Fruit fly (Drosophila melanogaster) whole organism, embryonic: ENCODE measurements around the gene CG31431.

Source experiments
- ATbp ChIP-seq: fragments of 200-800 bp; sonication (Bioruptor generic); optimal IDR thresholded peaks from 2 replicates; lab custom pipeline; 2017; ENCODE audit warnings: missing biosample characterization, mild to moderate bottlenecking, missing genetic modification characterization, missing genetic modification reagents
- Bdp1 ChIP-seq: fragments of 200-800 bp; sonication (Bioruptor generic); optimal IDR thresholded peaks from 3 replicates; lab custom pipeline; 2016; ENCODE audit warnings: missing biosample characterization, missing genetic modification characterization
- CG10543 ChIP-seq: fragments of 200-800 bp; sonication (Bioruptor generic); optimal IDR thresholded peaks from 3 replicates; lab custom pipeline; 2017; ENCODE audit warnings: missing biosample characterization, mild to moderate bottlenecking, missing genetic modification characterization, moderate library complexity
- CG11247 ChIP-seq: fragments of 200-800 bp; sonication (Bioruptor generic); IDR thresholded peaks from 2 replicates; pipeline ENCODE4 v1.3.6; 2022; ENCODE audit warnings: missing biosample characterization, missing genetic modification characterization
- CG1233 ChIP-seq: fragments of 200-800 bp; sonication (Bioruptor generic); optimal IDR thresholded peaks from 4 replicates; lab custom pipeline; 2018; ENCODE audit warnings: missing biosample characterization, mild to moderate bottlenecking, missing genetic modification characterization
- CG13123 ChIP-seq: fragments of 200-800 bp; sonication (Bioruptor generic); optimal IDR thresholded peaks from 2 replicates; lab custom pipeline; 2016; ENCODE audit warnings: missing biosample characterization, missing genetic modification characterization
- CG13287 ChIP-seq: fragments of 200-800 bp; sonication (Bioruptor generic); IDR thresholded peaks from 2 replicates; pipeline ENCODE4 v1.3.6; 2022; ENCODE audit warnings: missing biosample characterization, missing genetic modification characterization; ENCODE audit not compliant: partially characterized antibody
- CG13775 ChIP-seq: fragments of 200-800 bp; sonication (Bioruptor generic); optimal IDR thresholded peaks from 3 replicates; lab custom pipeline; 2017; ENCODE audit warnings: missing biosample characterization, mild to moderate bottlenecking, missing genetic modification characterization
- CG14050 ChIP-seq: fragments of 200-800 bp; sonication (Bioruptor generic); IDR thresholded peaks from 3 replicates; pipeline ENCODE4 v1.3.6; 2022; ENCODE audit warnings: missing biosample characterization, missing genetic modification characterization
- CG15479 ChIP-seq: fragments of 200-800 bp; sonication (Bioruptor generic); optimal IDR thresholded peaks from 3 replicates; lab custom pipeline; 2019; ENCODE audit warnings: missing biosample characterization, mild to moderate bottlenecking, missing genetic modification characterization, moderate library complexity
- CG17802 ChIP-seq: fragments of 200-800 bp; sonication (Bioruptor generic); optimal IDR thresholded peaks from 2 replicates; lab custom pipeline; 2018; ENCODE audit warnings: missing biosample characterization, mild to moderate bottlenecking, missing genetic modification characterization, moderate library complexity
- CG18476 ChIP-seq: fragments of 200-800 bp; sonication (Bioruptor generic); optimal IDR thresholded peaks from 2 replicates; lab custom pipeline; 2016; ENCODE audit warnings: missing biosample characterization, mild to moderate bottlenecking, missing genetic modification characterization
- CG31388 ChIP-seq: fragments of 200-800 bp; sonication (Bioruptor generic); optimal IDR thresholded peaks from 2 replicates; lab custom pipeline; 2016; ENCODE audit warnings: missing biosample characterization, missing genetic modification characterization
- CG32772 ChIP-seq: fragments of 200-800 bp; sonication (Bioruptor generic); IDR thresholded peaks from 2 replicates; pipeline ENCODE4 v1.3.6; 2022; ENCODE audit warnings: missing biosample characterization, missing genetic modification characterization
- CG3995 ChIP-seq: fragments of 200-800 bp; sonication (Bioruptor generic); optimal IDR thresholded peaks from 3 replicates; lab custom pipeline; 2016; ENCODE audit warnings: missing biosample characterization, missing genetic modification characterization
- CG4282 ChIP-seq: fragments of 200-800 bp; sonication (Bioruptor generic); optimal IDR thresholded peaks from 2 replicates; lab custom pipeline; 2016; ENCODE audit warnings: missing biosample characterization, missing genetic modification characterization
- CG4404 ChIP-seq: fragments of 200-800 bp; sonication (Bioruptor generic); IDR thresholded peaks from 2 replicates; pipeline ENCODE4 v1.3.6; 2022; ENCODE audit warnings: missing biosample characterization, missing genetic modification characterization
- CG4424 ChIP-seq: fragments of 200-800 bp; sonication (Bioruptor generic); optimal IDR thresholded peaks from 3 replicates; lab custom pipeline; 2016; ENCODE audit warnings: missing biosample characterization, missing genetic modification characterization
- CG4707 ChIP-seq: fragments of 200-800 bp; sonication (Bioruptor generic); optimal IDR thresholded peaks from 2 replicates; lab custom pipeline; 2018; ENCODE audit warnings: missing biosample characterization, mild to moderate bottlenecking, missing genetic modification characterization, moderate library complexity
- CG7987 ChIP-seq: fragments of 200-800 bp; sonication (Bioruptor generic); optimal IDR thresholded peaks from 2 replicates; lab custom pipeline; 2018; ENCODE audit warnings: missing biosample characterization, mild to moderate bottlenecking, missing genetic modification characterization, moderate library complexity
- CG8388 ChIP-seq: fragments of 200-800 bp; sonication (Bioruptor generic); optimal IDR thresholded peaks from 2 replicates; lab custom pipeline; 2019; ENCODE audit warnings: missing biosample characterization, mild to moderate bottlenecking, missing genetic modification characterization, moderate library complexity
- CrebB ChIP-seq: fragments of 200-800 bp; sonication (Bioruptor generic); optimal IDR thresholded peaks from 3 replicates; lab custom pipeline; 2018; ENCODE audit warnings: missing biosample characterization, mild to moderate bottlenecking, missing genetic modification characterization
- D19A ChIP-seq: fragments of 200-800 bp; optimal IDR thresholded peaks from 3 replicates; lab custom pipeline; 2019; ENCODE audit warnings: missing biosample characterization, mild to moderate bottlenecking, missing genetic modification characterization, moderate library complexity
- Dbx ChIP-seq: fragments of 200-800 bp; sonication (Bioruptor generic); IDR thresholded peaks from 3 replicates; pipeline ENCODE4 v1.3.6; 2022; ENCODE audit warnings: missing biosample characterization, missing genetic modification characterization
- Dp ChIP-seq: fragments of 200-800 bp; sonication (Bioruptor generic); optimal IDR thresholded peaks from 2 replicates; lab custom pipeline; 2018; ENCODE audit warnings: missing biosample characterization, mild to moderate bottlenecking, missing genetic modification characterization, moderate library complexity
- HLH3B ChIP-seq: fragments of 200-800 bp; sonication (Bioruptor generic); IDR thresholded peaks from 2 replicates; pipeline ENCODE4 v1.3.6; 2022; ENCODE audit warnings: missing biosample characterization, missing genetic modification characterization
- HLHmδ ChIP-seq: fragments of 200-800 bp; sonication (Bioruptor generic); optimal IDR thresholded peaks from 2 replicates; lab custom pipeline; 2018; ENCODE audit warnings: missing biosample characterization, mild to moderate bottlenecking, missing genetic modification characterization, moderate library complexity
- Hmr ChIP-seq: fragments of 200-800 bp; sonication (Bioruptor generic); optimal IDR thresholded peaks from 3 replicates; lab custom pipeline; 2017; ENCODE audit warnings: mild to moderate bottlenecking, missing biosample characterization, missing genetic modification reagents, missing genetic modification characterization
- Kr ChIP-seq: fragments of 200-800 bp; sonication (Bioruptor generic); optimal IDR thresholded peaks from 2 replicates; lab custom pipeline; 2017; ENCODE audit warnings: missing biosample characterization, mild to moderate bottlenecking, missing genetic modification characterization
- Myb ChIP-seq: fragments of 200-800 bp; sonication (Bioruptor generic); optimal IDR thresholded peaks from 2 replicates; lab custom pipeline; 2016; ENCODE audit warnings: missing biosample characterization, missing genetic modification characterization
- Nf-YB ChIP-seq: fragments of 200-800 bp; sonication (Bioruptor generic); optimal IDR thresholded peaks from 3 replicates; lab custom pipeline; 2019; ENCODE audit warnings: missing biosample characterization, mild to moderate bottlenecking, missing genetic modification characterization, moderate library complexity
- Oli ChIP-seq: fragments of 200-800 bp; sonication (Bioruptor generic); optimal IDR thresholded peaks from 2 replicates; lab custom pipeline; 2018; ENCODE audit warnings: missing biosample characterization, mild to moderate bottlenecking, missing genetic modification characterization, moderate library complexity
- Sin3A ChIP-seq: fragments of >200 bp; optimal IDR thresholded peaks from 2 replicates; lab custom pipeline; 2018
- TFAM ChIP-seq: fragments of 200-800 bp; sonication (Bioruptor generic); optimal IDR thresholded peaks from 2 replicates; lab custom pipeline; 2017; ENCODE audit warnings: missing biosample characterization, missing genetic modification characterization, inconsistent platforms
- Tbp ChIP-seq: fragments of >200 bp; optimal IDR thresholded peaks from 2 replicates; lab custom pipeline; 2018; ENCODE audit warnings: missing biosample characterization, missing genetic modification characterization
- ara ChIP-seq: fragments of 200-800 bp; sonication (Bioruptor generic); IDR thresholded peaks from 2 replicates; pipeline ENCODE4 v1.3.6; 2022; ENCODE audit warnings: missing biosample characterization, missing genetic modification characterization
- br ChIP-seq: fragments of >200 bp; optimal IDR thresholded peaks from 2 replicates; lab custom pipeline; 2017
- cad ChIP-seq: fragments of >200 bp; optimal IDR thresholded peaks from 2 replicates; lab custom pipeline; 2017; ENCODE audit warnings: missing biosample characterization, missing genetic modification characterization
- gcm2 ChIP-seq: fragments of 200-800 bp; sonication (Bioruptor generic); optimal IDR thresholded peaks from 2 replicates; lab custom pipeline; 2016; ENCODE audit warnings: missing biosample characterization, missing genetic modification characterization
- gem ChIP-seq: fragments of 200-800 bp; sonication (Bioruptor generic); optimal IDR thresholded peaks from 2 replicates; lab custom pipeline; 2019; ENCODE audit warnings: missing biosample characterization, mild to moderate bottlenecking, missing genetic modification characterization, moderate library complexity
- gt ChIP-seq: fragments of 200-800 bp; sonication (Bioruptor generic); IDR thresholded peaks from 2 replicates; pipeline ENCODE4 v1.3.6; 2022; ENCODE audit warnings: missing biosample characterization, missing genetic modification characterization
- ham ChIP-seq: fragments of 200-800 bp; sonication (Bioruptor generic); IDR thresholded peaks from 2 replicates; pipeline ENCODE4 v1.3.6; 2022; ENCODE audit warnings: missing biosample characterization, missing genetic modification characterization
- insv ChIP-seq, 2 experiments: fragments of 200-800 bp; sonication (Bioruptor generic); optimal IDR thresholded peaks; 3 replicates each; lab custom pipeline; 2016 to 2018; ENCODE audit warnings: missing biosample characterization in 2 of 2, missing genetic modification characterization in 2 of 2
- kah ChIP-seq: fragments of 200-800 bp; sonication (Bioruptor generic); optimal IDR thresholded peaks from 2 replicates; lab custom pipeline; 2018; ENCODE audit warnings: missing biosample characterization, mild to moderate bottlenecking, missing genetic modification characterization
- nau ChIP-seq: fragments of 200-800 bp; sonication (Bioruptor generic); optimal IDR thresholded peaks from 3 replicates; lab custom pipeline; 2017; ENCODE audit warnings: missing biosample characterization, mild to moderate bottlenecking, missing genetic modification characterization, missing genetic modification reagents
- pros ChIP-seq: fragments of 200-800 bp; sonication (Bioruptor generic); optimal IDR thresholded peaks from 3 replicates; lab custom pipeline; 2019; ENCODE audit warnings: missing biosample characterization, mild to moderate bottlenecking, missing genetic modification characterization, moderate library complexity
- psq ChIP-seq: fragments of 200-800 bp; sonication (Bioruptor generic); optimal IDR thresholded peaks from 2 replicates; lab custom pipeline; 2017; ENCODE audit warnings: missing biosample characterization, missing genetic modification characterization
- shn ChIP-seq: fragments of 200-800 bp; sonication (Bioruptor generic); optimal IDR thresholded peaks from 3 replicates; lab custom pipeline; 2016; ENCODE audit warnings: missing biosample characterization, missing genetic modification characterization
- sr ChIP-seq: fragments of 200-800 bp; sonication (Bioruptor generic); IDR thresholded peaks from 3 replicates; pipeline ENCODE4 v1.3.6; 2022; ENCODE audit warnings: missing biosample characterization, missing genetic modification characterization
- usp ChIP-seq: fragments of >200 bp; optimal IDR thresholded peaks from 2 replicates; lab custom pipeline; 2017; ENCODE audit warnings: missing biosample characterization, missing genetic modification characterization
- wdn ChIP-seq: fragments of 200-800 bp; sonication (Bioruptor generic); IDR thresholded peaks from 2 replicates; pipeline ENCODE4 v1.3.6; 2022; ENCODE audit warnings: missing biosample characterization, missing genetic modification characterization
- yki ChIP-seq: fragments of >200 bp; optimal IDR thresholded peaks from 3 replicates; lab custom pipeline; 2018

Gene CG31431

DNA sequence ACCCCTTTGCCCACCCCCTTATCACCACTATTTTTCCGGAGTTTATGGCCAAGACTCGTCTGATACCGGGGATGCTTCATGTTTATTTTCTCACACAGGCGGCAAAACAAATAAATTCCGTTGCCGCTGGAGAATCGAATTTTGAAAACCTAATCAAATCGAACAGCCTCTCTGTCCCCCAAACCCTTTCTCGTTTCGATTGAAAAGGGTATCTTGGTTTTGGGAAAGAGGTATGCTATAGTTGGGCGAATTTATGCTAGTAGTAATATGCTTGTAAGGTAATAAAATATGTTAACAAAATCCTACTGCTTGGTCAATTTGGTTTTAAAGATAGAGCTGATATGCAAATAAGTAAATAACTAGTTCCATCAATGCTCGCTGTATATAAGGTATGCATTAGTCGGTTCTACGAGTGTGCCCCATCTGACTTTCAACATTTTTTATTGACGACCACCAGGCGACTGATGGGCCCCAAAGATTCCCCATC is 42.4 kb upstream of the CG31431 start (continued):
- TF ChIP-seq TFAM (no peak), br (lab: Kevin White, UChicago) (no peak), ham (GFP tag; lab: Robert Waterston, UW) (no peak), CG4282 (GFP tag; lab: Kevin White, UChicago) (peak; percentile 52), CG3995 (GFP tag; lab: Kevin White, UChicago) (no peak), CG13287 (no peak), HLHmδ (GFP tag; lab: Kevin White, UChicago) (no peak), CG14050 (GFP tag; lab: Robert Waterston, UW) (no peak), Myb (GFP tag; lab: Kevin White, UChicago) (peak; percentile 35), ara (GFP tag; lab: Robert Waterston, UW) (peak; percentile 84), psq (GFP tag; lab: Kevin White, UChicago) (no peak), gt (GFP tag; lab: Robert Waterston, UW) (peak; percentile 55; the same call in 1 of the 2 replicates), Tbp (GFP tag; lab: Kevin White, UChicago) (no peak), CrebB (tag; lab: Kevin White, UChicago) (peak; percentile 29), CG15479 (no peak), Dbx (GFP tag; lab: Robert Waterston, UW) (no peak), Oli (tag; lab: Kevin White, UChicago) (peak; percentile 82), CG7987 (GFP tag; lab: Kevin White, UChicago) (no peak), insv (GFP tag; optimal IDR thresholded peaks at IDR 0.05; lab: Kevin White, UChicago) (no peak), nau (GFP tag; lab: Kevin White, UChicago) (peak; percentile 26), Kr (peak; percentile 87), Dp (no peak), D19A (tag; lab: Kevin White, UChicago) (peak; percentile 95), CG4404 (GFP tag; lab: Robert Waterston, UW) (peak; percentile 59; the same call in 1 of the 2 replicates), Bdp1 (GFP tag; lab: Kevin White, UChicago) (peak; percentile 56), ATbp (peak; percentile 74), Sin3A (lab: Kevin White, UChicago) (no peak), CG18476 (GFP tag; lab: Kevin White, UChicago) (peak; percentile 38), gcm2 (GFP tag; lab: Kevin White, UChicago) (peak; percentile 1), usp (GFP tag; lab: Kevin White, UChicago) (no peak), yki (no peak), CG13775 (GFP tag; lab: Kevin White, UChicago) (peak; percentile 55), sr (GFP tag; lab: Robert Waterston, UW) (no peak), CG13123 (peak; percentile 12), CG17802 (tag; lab: Kevin White, UChicago) (peak; percentile 49), CG8388 (peak; percentile 83), Nf-YB (GFP tag; lab: Kevin White, UChicago) (peak; percentile 33), CG11247 (GFP tag; lab: Robert Waterston, UW) (peak; percentile 48), Hmr (GFP tag; lab: Kevin White, UChicago) (no peak), CG4707 (GFP tag; lab: Kevin White, UChicago) (peak; percentile 74), CG31388 (GFP tag; lab: Kevin White, UChicago) (no peak), CG4424 (GFP tag; lab: Kevin White, UChicago) (peak; percentile 71), shn (GFP tag; lab: Kevin White, UChicago) (peak; percentile 58), pros (no peak), CG10543 (GFP tag; lab: Kevin White, UChicago) (no peak), cad (GFP tag; lab: Kevin White, UChicago) (no peak), kah (GFP tag; lab: Kevin White, UChicago) (no peak), wdn (0 out of 2 replicates have a peak, but pooled peaks have one; percentile 9), CG1233 (GFP tag; lab: Kevin White, UChicago) (peak; percentile 35), HLH3B (GFP tag; lab: Robert Waterston, UW) (peak; percentile 72), gem (tag; lab: Kevin White, UChicago) (peak; percentile 88), CG32772 (GFP tag; lab: Robert Waterston, UW) (peak; percentile 87)
